Fruit fly (Drosophila melanogaster) Kc167 (cell line): ENCODE measurements around the gene CG12605.

ENCODE experiments used
- Myc ChIP-seq: fragments of >200 bp; optimal IDR thresholded peaks from 2 replicates; lab custom pipeline; 2017; ENCODE audit warnings: missing external identifiers
- Sin3A ChIP-seq: fragments of >200 bp; optimal IDR thresholded peaks from 2 replicates; lab custom pipeline; 2018; ENCODE audit warnings: missing external identifiers
- h ChIP-seq: fragments of >200 bp; optimal IDR thresholded peaks from 3 replicates; lab custom pipeline; 2018; ENCODE audit warnings: missing external identifiers
- insv ChIP-seq: fragments of >200 bp; optimal IDR thresholded peaks from 3 replicates; lab custom pipeline; 2018; ENCODE audit warnings: missing external identifiers
- psq ChIP-seq: fragments of >200 bp; optimal IDR thresholded peaks from 2 replicates; lab custom pipeline; 2017; ENCODE audit warnings: missing external identifiers
- ttk ChIP-seq: sonication (Bioruptor generic); optimal IDR thresholded peaks from 2 replicates; lab custom pipeline; 2017; ENCODE audit warnings: missing external identifiers

CG12605 gene

DNA sequence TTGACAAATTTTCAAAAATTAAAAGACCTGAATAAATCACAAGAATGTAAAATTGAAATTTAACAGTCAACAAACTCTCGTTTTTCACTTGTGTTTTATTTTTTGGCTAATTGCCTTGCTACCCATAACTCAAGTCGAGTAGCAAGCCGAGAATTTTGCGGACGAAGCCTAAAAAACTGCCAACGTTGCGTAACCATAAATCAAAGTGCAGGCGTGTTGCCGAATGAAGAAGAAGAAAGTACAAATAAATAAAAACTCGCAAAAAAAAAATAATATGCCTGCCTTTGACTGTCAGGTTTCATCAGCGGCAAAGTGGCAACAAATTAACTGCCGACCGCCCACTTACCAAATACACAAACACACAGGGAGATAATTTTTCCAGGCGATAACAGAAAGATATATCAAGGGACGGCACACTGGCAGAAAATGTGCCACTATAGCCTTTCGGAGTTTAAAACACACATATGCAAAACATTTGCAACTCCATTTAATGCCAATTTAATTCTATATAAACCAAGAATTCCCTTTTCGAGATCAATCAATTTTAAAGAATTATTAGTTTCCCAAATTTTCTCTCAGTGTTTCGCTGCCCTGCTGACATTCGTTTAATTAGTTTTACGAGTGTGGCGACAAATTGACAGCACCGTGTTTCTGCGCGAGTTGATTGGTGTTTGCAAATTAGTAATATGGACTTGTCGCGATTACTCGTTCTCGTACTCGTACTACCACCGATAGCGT, 36.2 kb downstream of the CG12605 start:
- TF ChIP-seq insv (lab: Kevin White, UChicago): no peak
- TF ChIP-seq psq (lab: Kevin White, UChicago): no peak
- no peak for TF ChIP-seq Sin3A (lab: Kevin White, UChicago)
- no peak for TF ChIP-seq Myc (lab: Kevin White, UChicago)
- no peak for TF ChIP-seq h (lab: Kevin White, UChicago)
- no peak for TF ChIP-seq ttk (lab: Kevin White, UChicago)

dm6 chr3L:3927462-3927861, 37.1 kb downstream of the CG12605 start:
- TF ChIP-seq ttk (lab: Kevin White, UChicago) (no peak), h (lab: Kevin White, UChicago) (no peak), Sin3A (lab: Kevin White, UChicago) (no peak), Myc (lab: Kevin White, UChicago) (no peak), psq (lab: Kevin White, UChicago) (no peak), insv (lab: Kevin White, UChicago) (no peak)

- TF ChIP-seq h (lab: Kevin White, UChicago): no peak
- TF ChIP-seq Myc (lab: Kevin White, UChicago): no peak
- no peak for TF ChIP-seq Sin3A (lab: Kevin White, UChicago)
- TF ChIP-seq psq (lab: Kevin White, UChicago): no peak
- TF ChIP-seq insv (lab: Kevin White, UChicago): no peak
- TF ChIP-seq ttk (lab: Kevin White, UChicago): no peak
Observed at dm6 chr3L:3926191-3926765, 38.3 kb downstream of the CG12605 start.

dm6 chr3L:3925487-3925886, 39.1 kb downstream of the CG12605 start:
- TF ChIP-seq Sin3A (lab: Kevin White, UChicago) (no peak), insv (lab: Kevin White, UChicago) (no peak), psq (lab: Kevin White, UChicago) (no peak)

dm6 chr3L:3923631-3924274, 40.8 kb downstream of the CG12605 start:
- TF ChIP-seq h (lab: Kevin White, UChicago) (no peak), ttk (lab: Kevin White, UChicago) (no peak), insv (lab: Kevin White, UChicago) (no peak), Sin3A (lab: Kevin White, UChicago) (no peak), Myc (lab: Kevin White, UChicago) (no peak), psq (lab: Kevin White, UChicago) (no peak)

DNA sequence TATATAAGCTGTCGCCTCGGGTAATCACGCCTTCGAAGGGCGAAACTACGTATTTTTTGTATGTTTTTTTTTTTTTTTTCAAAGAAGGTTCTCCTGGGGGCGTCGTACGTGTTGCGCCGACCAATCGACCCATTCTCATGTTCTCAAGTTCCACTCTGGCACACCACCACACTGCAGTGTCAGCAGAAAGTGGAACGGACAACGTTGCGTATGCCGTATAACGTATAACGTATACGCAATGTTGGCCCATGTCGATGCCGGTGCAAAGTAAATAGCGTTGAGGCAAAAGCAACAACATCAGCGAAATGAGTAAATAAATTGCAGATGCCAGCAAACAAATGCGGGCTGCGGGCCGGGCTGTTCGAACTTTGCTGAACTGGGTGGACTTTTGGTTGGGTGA, 52.4 kb downstream of the CG12605 start:
- TF ChIP-seq Myc (lab: Kevin White, UChicago) (no peak), psq (lab: Kevin White, UChicago) (no peak), h (lab: Kevin White, UChicago) (no peak), Sin3A (lab: Kevin White, UChicago) (no peak), insv (lab: Kevin White, UChicago) (no peak)

DNA sequence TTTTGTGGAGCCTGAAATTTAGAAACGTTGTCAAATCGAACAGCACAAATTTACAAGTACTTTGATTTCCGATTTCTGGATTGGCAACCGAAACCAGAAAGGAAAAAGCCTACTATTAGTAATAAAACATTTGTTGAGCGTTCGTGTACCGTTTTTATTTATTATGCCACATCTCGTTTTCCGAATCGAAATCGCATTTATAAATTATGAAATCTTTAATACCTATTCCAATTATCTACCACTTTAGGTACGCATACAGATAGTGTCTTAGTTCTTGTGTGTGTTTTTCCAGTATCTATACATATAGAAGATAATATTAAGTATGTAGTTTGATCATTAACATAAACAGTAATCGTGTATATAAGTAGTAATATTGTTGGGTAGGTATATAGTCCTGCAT, 54.7 kb downstream of the CG12605 start, which contains the start of gene mge:
Gene mge (minus strand): TSS at position 101 of the 400 bp plus-strand sequence.
- no peak for TF ChIP-seq ttk (lab: Kevin White, UChicago)
- no peak for TF ChIP-seq Myc (lab: Kevin White, UChicago)
- no peak for TF ChIP-seq Sin3A (lab: Kevin White, UChicago)
- no peak for TF ChIP-seq psq (lab: Kevin White, UChicago)
- TF ChIP-seq h (lab: Kevin White, UChicago): no peak
- TF ChIP-seq insv (lab: Kevin White, UChicago): no peak

DNA sequence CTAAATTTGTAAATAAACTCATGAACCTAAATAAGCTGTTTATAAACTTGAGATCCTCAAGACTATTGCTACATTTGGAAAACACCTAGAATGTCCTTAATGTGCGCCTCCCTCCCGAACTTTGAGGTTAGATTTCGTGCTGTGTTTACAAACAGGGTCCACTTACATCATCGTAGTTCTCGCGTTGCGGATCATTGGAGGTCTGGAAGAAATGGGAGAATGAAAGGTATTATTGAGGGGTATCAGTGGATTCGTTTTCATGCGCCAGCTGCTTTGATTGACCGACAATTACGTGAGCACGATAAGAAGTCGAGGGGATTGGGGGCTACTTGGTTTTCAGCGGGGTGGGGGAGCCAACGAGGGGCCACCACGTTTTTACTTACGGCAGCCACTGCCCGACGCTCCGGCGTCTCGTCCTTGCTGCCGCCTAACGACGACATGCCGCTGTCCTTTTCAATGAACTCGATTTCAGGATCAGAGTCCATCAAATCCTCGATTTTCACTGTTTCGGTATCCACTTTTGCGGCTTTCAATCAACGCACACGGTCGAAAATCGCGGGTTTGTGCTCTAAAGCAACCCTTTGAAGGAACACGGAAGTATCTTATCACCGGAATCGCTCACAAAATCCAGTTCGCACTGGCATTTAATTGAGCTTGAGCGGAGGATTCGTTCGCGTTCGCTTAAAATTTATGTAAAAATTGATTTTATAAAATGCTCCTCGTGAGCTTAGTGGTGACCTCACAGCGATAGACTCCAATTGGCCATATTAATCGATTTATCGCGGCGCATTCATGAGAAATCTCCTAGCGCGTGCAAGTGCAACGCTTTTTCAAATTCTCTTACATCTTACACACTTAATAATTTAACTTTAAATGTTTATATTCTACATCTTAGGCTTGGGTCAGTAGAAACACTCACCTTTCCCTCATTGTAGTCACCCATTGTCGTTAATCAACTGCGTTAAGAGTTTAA, 55.4 kb downstream of the CG12605 start:
- TF ChIP-seq insv (lab: Kevin White, UChicago) (no peak), h (lab: Kevin White, UChicago) (no peak), Myc (lab: Kevin White, UChicago) (no peak), ttk (lab: Kevin White, UChicago) (no peak), psq (lab: Kevin White, UChicago) (no peak), Sin3A (lab: Kevin White, UChicago) (no peak)

DNA sequence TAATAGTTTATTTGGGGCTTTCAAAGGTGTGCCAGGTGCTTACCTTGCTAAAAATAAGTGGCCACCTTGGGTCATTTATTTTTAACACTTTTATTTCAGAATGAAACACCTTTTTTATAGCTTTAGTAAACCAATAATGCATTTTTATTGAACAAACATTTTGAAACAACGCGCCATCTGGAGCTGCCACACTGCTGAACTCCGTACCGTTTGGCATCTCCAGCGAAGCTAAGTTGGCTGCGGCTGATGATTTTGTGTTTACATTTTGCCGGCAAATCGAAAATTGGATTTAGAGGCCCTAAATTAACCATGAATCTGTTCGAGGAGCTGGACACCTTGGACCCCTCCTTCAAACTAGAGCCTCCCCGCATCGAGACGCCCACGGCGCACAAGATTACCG, 59.5 kb downstream of the CG12605 start, which contains the start of gene ida:
Gene ida (plus strand): TSS at position 234 of the 400 bp plus-strand sequence.
- TF ChIP-seq Myc (lab: Kevin White, UChicago): no peak
- TF ChIP-seq h (lab: Kevin White, UChicago): no peak
